Worm (Caenorhabditis elegans): ENCODE results near the gene pkg-2.
A peak's percentile ranks its signal among the peaks of the same experiment; 100 is the strongest.

Gene pkg-2

DNA sequence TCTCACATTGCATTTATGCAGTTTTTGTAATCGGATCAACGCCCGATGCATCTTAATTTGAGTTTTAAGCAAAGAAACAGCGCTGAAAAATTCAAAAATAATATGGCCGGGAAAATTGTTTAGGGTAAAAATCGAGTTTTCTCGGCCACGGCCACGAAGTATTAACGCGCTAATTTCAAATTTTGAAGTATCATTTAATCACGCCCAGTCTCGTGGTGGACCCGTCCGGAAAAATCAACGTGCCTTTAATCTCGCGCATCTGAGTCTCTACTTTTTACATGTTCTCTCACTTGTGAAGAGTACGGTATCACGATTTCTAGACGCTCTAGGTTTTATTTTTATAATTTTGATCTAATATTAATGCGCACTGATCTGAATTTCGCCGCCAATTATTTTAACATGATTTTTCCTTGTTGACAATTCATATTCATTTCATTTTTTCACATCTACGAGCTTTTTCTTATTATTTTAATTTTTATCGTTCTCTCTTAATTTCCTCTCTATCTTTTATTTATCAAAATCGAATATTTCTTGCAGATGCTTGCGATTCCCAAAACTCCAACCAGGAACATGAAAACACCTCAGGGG, 21.8 kb upstream of the pkg-2 start, which contains the start of the genes acdh-13 and mesp-1 (continued):
- TF ChIP-seq nfya-1 (tag; optimal IDR thresholded peaks at IDR 0.05) (peak; percentile 13), eyg-1 (tag; optimal IDR thresholded peaks at IDR 0.05) (no peak), sox-4 (tag; optimal IDR thresholded peaks at IDR 0.05) (no peak), tbx-2 (tag; optimal IDR thresholded peaks at IDR 0.05) (peak; percentile 38), ref-2 (tag; optimal IDR thresholded peaks at IDR 0.05) (peak; percentile 46), ceh-14 (tag; optimal IDR thresholded peaks at IDR 0.05) (no peak), ztf-16 (tag; optimal IDR thresholded peaks at IDR 0.05) (no peak), F13H6.1 (tag; optimal IDR thresholded peaks at IDR 0.05) (no peak), mec-3 (tag; optimal IDR thresholded peaks at IDR 0.05; ENCODE audit: borderline replicate concordance) (no peak), hlh-15 (tag; optimal IDR thresholded peaks at IDR 0.05) (no peak), pros-1 (tag; optimal IDR thresholded peaks at IDR 0.05) (no peak), ahr-1 (tag; optimal IDR thresholded peaks at IDR 0.05) (no peak), hlh-8 (tag; optimal IDR thresholded peaks at IDR 0.05) (no peak), ceh-2 (tag; optimal IDR thresholded peaks at IDR 0.05) (no peak), T23F11.4 (GFP tag; optimal IDR thresholded peaks at IDR 0.05) (no peak), madf-2 (tag; optimal IDR thresholded peaks at IDR 0.05) (no peak)

ce11 chrIV:8499956-8500355, 20.7 kb upstream of the pkg-2 start:
- TF ChIP-seq pqm-1 (tag; optimal IDR thresholded peaks at IDR 0.05) (no peak), ceh-30 (tag; optimal IDR thresholded peaks at IDR 0.05) (no peak), ceh-31 (tag; optimal IDR thresholded peaks at IDR 0.05) (no peak), lim-6 (tag; optimal IDR thresholded peaks at IDR 0.05) (no peak), hlh-6 (tag; optimal IDR thresholded peaks at IDR 0.05) (no peak), zip-5 (tag; optimal IDR thresholded peaks at IDR 0.05) (no peak), dmd-4 (tag; optimal IDR thresholded peaks at IDR 0.05; ENCODE audit: borderline replicate concordance) (no peak), sdc-2 (tag; optimal IDR thresholded peaks at IDR 0.05) (no peak), ceh-14 (tag; optimal IDR thresholded peaks at IDR 0.05) (no peak), nfya-1 (tag; optimal IDR thresholded peaks at IDR 0.05) (no peak), madf-2 (tag; optimal IDR thresholded peaks at IDR 0.05) (no peak), ceh-48 (tag; optimal IDR thresholded peaks at IDR 0.05) (no peak), nhr-232 (tag; optimal IDR thresholded peaks at IDR 0.05) (no peak), ets-4 (tag; optimal IDR thresholded peaks at IDR 0.05) (no peak), Y22D7AL.16 (tag; optimal IDR thresholded peaks at IDR 0.05) (no peak), ceh-45 (GFP tag; IDR thresholded peaks at IDR 0.05) (no peak), elt-2 (tag; optimal IDR thresholded peaks at IDR 0.05) (no peak), ceh-18 (tag; optimal IDR thresholded peaks at IDR 0.05) (no peak), T23F11.4 (GFP tag; optimal IDR thresholded peaks at IDR 0.05) (no peak), gmeb-2 (tag; optimal IDR thresholded peaks at IDR 0.05) (no peak)

DNA sequence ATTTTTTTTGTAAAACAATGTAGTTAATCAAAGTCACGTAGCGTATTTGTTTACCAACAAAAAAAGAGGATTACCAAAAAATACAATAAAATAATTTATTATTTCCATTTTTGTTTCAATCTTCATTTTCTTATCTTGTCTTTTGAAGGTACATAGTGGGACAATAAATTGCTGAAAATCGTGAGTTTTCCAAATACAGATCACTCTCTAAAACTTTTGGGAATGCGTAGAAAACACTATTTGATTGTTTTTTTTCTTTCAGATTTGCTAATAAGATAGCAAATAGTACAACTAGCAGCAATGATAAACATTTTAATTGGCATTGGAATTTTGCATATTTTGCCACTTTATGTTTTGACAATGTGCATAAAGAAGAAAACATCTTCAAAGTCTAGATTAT, 19.3 kb upstream of the pkg-2 start, which contains the start of gene C28C12.1:
C28C12.1 (plus strand) TSS at position 301 of the 400 bp plus-strand sequence.
- TF ChIP-seq ttx-3 (tag; optimal IDR thresholded peaks at IDR 0.05) (no peak), unc-86 (tag; optimal IDR thresholded peaks at IDR 0.05) (no peak), ceh-2 (tag; optimal IDR thresholded peaks at IDR 0.05) (no peak), ama-1 (optimal IDR thresholded peaks at IDR 0.05) (no peak), madf-2 (tag; optimal IDR thresholded peaks at IDR 0.05) (no peak), che-1 (tag; optimal IDR thresholded peaks at IDR 0.05) (no peak), ets-4 (tag; optimal IDR thresholded peaks at IDR 0.05) (no peak), K02D7.2 (tag; optimal IDR thresholded peaks at IDR 0.05) (no peak), npax-4 (tag; optimal IDR thresholded peaks at IDR 0.05) (no peak), ceh-31 (tag; optimal IDR thresholded peaks at IDR 0.05) (no peak), ceh-24 (tag; optimal IDR thresholded peaks at IDR 0.05) (no peak), dmd-4 (tag; optimal IDR thresholded peaks at IDR 0.05; ENCODE audit: borderline replicate concordance) (no peak), ceh-19 (GFP tag; optimal IDR thresholded peaks at IDR 0.05) (no peak), ceh-34 (tag; optimal IDR thresholded peaks at IDR 0.05) (no peak), elt-4 (tag; optimal IDR thresholded peaks at IDR 0.05) (no peak), ceh-18 (tag; optimal IDR thresholded peaks at IDR 0.05) (no peak), fax-1 (tag; optimal IDR thresholded peaks at IDR 0.05) (no peak), F13H6.1 (tag; optimal IDR thresholded peaks at IDR 0.05) (no peak)

Data from whole organism, late embryonic.